Fruit fly (Drosophila melanogaster) whole organism, larva: ENCODE data around the gene CG4022.

Source experiments
- noc ChIP-seq: fragments of 200-800 bp; sonication (Bioruptor generic); optimal IDR thresholded peaks from 3 replicates; lab custom pipeline; 2019; ENCODE audit warnings: missing biosample characterization, mild to moderate bottlenecking, missing genetic modification characterization, moderate library complexity

CG4022 gene

DNA sequence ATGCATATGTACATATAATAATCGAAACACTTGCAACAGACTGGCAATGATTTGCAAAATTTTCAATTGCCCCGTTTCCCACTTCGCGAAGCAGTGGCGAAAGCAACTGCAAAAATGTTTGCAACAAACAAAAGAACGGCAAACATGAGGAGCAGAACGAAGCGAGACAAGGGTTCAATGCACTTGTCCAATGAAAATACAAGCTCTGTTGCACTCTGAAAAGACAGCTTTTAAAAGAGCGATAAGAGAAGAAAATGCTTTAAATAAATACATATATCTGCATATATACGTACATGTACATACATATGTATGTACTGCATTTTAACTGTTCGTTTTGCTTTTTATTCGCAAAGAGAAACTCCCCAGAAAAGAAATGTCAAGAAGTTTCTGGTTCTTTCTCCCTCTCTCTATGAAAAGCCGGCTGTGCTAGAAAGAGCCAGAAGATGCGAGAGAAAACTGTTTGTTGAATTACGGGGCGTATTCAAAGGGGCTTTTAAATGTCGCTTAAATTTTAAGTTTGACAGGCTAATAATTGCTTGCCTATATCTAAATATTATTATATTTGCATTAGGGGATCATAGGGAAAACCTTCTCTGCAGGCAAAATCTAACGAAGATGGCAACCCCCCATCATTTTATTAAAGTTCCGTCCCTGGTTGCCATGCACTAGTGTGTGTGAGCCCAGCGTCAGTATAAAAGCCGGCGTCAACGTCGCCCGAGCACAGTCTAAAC is 27.1 kb downstream of the CG4022 start, which contains the start of gene Hsp27:
Hsp27 (plus strand) TSS at position 719 of the 731 bp plus-strand sequence.
- TF ChIP-seq noc, result peak; percentile 98

DNA sequence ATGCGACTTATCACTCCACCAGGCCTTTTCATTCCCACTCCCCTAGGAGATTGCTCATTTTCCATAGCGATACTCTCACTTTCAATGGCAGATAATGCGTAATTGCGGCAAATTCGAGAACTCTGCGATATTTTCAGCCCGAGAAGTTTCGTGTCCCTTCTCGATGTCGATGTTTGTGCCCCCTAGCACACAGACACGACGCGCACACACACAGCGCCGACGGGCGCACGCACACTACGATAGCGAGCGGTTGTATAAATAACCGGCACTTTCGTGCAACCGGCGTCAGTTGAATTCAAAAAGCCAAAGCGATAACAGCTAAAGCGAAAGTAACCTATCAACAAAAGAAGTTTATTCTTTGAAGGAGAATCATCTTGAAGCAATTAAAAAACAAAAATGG is 29.0 kb downstream of the CG4022 start, which contains the start of gene Hsp23:
Hsp23 (plus strand) TSS at position 281 of the 400 bp plus-strand sequence.
- TF ChIP-seq noc, result no peak

DNA sequence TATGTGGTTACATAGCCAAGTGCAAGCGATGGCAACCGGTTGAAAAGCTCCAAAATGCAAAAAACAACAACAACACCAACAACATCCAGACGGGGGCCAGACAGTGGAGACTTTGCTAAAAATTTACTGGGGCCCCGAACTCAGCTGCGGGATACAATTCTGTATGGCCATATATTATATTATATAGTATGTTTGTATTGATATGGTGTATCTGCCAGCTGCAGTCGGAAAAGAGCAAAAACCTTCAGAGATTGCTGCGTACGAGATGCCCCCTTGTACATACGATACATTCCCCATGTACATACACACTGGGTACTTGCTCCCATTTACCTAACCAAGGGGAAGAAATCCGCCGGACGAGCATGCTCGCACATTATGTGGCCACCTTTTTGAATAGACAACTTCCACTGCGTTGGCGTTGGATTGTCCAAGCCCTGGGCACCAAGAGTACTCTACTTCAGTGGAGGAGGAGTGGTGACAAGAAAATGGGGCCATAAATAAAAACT is 30.2 kb downstream of the CG4022 start:
- TF ChIP-seq noc, result no peak

DNA sequence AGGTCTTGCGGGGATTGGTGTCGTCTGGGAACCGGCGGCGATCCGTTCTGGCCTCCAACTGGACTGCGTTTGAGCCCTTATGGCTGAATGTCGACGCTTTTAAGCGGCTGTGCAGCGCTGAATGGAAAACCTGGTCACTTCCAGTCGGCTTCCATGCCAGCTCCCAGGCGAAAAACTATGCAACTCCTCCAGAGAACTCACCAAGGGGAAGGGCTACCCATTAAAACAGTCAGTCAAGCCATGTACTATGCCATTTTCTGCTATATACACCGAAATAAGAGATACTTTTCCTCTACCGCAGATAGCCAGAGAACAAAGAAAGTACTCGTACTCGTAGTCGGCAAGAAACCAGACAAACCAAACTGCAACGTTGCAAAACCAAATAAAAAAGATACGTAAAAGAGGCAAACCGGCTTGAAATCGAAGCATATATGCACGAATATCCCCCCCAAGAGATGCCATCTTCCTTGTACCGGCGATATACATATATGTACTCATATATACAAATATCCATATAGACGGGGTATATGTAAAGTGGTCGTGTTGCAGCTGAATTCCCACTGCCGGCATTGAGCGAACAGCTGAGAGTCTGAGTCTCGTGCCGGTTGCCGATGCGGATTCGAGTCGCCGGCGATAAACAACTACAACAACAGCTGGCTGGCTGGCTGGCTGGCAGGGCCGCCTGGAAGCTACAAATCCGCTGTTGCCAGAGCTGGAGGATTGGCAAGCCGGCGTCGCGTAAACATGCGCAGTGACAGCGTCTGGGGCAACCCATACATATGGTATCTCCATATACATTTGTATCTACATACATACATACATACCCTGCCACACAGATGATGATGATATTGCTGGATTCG is 30.9 kb downstream of the CG4022 start, which contains the start of gene Hsp67Ba:
Hsp67Ba (minus strand) TSS at position 51 of the 860 bp plus-strand sequence.
- no peak for TF ChIP-seq noc

DNA sequence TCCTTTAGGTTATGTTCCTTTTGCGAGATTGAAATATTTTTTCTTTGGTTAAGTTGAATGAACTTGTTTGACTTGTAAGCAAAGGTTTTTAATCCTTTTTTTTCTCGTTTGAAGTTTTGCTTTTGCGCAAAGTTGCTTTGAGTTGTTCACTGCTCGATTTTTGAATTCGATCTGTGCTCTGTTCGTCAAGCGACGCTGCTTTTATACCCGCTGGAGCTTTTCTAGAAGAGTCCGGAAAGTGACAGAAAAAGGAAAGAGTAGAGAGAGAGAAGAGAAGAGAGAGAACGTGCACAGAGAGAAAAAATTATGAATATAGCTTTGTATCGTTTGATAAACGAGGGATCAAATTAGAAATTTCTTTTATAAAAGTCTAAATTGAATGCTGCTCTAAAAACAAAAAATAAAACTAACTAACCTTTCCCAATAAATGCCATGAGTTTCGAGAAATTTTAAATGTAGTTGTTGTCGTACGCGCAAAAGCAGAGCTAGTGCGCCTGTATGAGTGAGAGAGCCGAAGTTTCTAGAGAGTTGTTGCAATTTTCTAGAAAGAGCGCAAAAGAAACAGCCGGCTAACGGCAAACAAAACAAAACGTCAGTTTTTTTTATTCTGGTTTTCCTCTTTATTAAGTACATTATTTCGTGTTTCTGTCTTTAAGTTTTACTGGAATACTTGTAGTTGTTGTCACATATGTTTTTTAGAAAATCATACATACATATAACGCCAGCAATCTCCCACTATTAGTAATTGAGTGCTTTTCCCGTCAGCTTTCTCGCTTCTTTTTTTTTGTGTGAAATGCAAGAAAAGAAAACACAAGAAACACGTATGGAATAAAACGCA is 33.2 kb downstream of the CG4022 start, which contains the start of gene Hsp26:
Hsp26 (minus strand) TSS at position 230 of the 838 bp plus-strand sequence.
- TF ChIP-seq noc, result peak; percentile 88

DNA sequence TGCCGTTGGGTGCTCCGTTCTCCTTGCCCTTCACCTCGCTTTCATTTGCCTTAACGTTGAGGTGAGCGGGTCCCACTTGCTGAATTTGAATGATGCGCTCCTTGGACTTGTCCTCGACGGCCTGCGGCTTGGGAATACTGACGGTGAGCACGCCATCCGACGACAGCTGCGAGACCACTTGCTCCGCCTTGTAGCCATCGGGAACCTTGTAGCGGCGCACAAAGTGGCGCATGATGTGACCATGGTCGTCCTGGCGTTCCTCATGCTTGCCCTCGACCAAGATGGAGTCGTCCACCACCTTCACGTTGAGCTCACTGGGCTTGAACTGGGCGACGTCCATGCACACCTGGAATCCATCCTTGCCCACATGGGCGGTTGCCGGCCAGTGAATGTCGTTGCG is 34.1 kb downstream of the CG4022 start:
- TF ChIP-seq noc, result no peak

DNA sequence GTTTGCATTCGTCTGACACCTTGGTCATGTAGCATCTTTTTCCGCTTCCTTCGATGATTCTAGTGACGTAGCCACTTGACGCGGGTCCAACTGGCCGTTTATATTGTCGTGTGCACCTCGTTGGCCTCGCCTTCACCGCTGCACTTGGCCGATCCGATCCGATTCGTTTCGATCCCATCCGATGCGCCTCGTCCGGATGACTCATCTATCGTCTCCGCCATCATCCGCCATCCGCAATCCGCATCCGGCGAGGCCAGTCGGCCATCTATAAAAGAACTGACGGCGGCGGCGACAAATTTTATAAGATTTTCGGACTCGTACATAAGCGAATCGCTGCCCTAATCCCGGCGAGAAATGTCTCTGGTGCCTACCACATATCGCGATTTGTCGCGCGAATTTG is 35.5 kb downstream of the CG4022 start, which contains the start of gene CG4461:
CG4461 (plus strand) TSS at position 301 of the 400 bp plus-strand sequence.
- no peak for TF ChIP-seq noc

DNA sequence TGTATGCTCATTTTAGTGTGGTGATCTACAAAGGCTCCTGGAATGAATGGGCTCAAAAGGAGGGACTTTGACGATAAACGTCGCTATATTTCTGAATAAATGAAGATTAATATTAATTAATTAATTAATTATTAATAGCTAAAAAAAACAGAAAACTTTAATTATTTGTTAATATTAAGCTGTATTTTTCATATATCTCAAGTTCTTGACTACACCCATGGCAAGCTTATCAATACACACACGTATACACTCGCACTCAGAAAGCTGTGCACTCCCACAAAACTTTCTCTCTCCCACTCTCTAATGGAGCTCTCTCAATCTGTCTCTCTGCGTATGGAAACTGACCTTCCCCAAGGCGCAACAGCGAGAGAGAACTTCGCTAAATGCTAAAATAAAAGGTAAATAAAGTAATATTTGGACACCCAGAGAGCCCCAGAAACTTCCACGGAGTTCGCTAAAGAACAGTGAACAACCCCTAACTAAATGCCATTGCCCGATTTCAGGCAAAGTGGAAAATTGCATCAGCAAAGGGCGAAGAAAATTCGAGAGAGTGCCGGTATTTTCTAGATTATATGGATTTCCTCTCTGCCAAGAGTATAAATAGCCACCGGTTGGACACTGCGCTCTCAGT is 37.1 kb downstream of the CG4022 start:
- TF ChIP-seq noc, result peak; percentile 83

DNA sequence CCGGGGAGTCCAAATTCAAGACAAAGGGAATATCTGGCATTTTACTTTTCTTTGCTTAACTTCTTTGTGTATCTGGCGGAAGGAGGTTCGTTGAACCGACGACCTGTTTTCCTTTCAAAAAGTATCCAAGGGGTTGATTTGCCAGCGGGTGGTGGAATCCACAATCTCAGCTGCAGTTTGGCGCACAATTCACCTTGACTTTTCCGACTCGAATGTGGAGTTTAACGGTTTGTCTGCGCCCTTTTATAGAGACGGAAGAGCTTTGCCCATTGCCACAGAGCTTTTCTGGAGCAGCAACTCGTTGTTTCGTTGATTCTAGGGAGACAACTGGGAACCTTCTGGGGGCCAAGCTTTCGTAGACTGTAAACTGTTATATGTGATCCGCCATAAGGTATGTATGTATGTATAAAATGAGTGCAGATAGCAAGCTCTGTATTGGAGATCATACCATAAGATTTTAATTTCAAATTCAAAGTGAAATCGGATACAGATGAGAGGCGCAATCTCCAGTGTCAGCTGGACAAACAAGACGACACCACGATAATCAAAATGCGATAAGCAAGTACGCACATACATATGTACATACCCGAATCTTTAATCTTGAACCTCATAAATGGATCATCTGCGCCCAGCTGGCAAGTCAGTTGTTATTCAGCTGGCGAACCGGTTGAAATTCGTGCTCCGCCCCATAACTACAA is 38.2 kb downstream of the CG4022 start, which contains the start of the genes Hsp67Bc, CG4456 and Hsp22:
Hsp67Bc (minus strand) TSS at position 220 of the 698 bp plus-strand sequence.
CG4456 (plus strand) TSS at position 445 of the 698 bp plus-strand sequence.
Hsp22 (plus strand) TSS at position 654 of the 698 bp plus-strand sequence.
- TF ChIP-seq noc, result peak; percentile 5

DNA sequence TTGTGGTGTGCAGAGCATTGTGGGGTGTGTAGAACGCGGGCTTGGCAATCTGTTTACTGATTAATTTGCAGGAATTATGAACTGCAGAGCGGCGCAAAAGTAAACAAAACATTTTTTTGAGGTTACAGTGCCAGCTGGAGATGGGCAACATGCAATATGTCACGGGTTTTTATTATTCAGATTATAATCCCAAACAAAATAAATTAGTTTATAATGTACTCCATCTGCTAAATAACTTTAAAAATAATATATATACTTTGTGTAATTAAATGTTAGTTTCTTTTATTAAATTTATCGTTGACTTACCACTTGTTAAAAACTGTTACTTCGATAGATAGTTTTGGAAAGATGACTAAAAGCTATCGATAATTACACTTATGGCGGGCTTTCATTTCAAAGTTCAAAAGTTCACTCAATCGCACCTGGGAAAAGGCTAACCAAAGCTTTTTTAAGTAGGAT is 39.7 kb downstream of the CG4022 start, which contains the start of gene Fdx1:
Fdx1 (minus strand) TSS at position 332 of the 459 bp plus-strand sequence.
- peak; percentile 30 for TF ChIP-seq noc

DNA sequence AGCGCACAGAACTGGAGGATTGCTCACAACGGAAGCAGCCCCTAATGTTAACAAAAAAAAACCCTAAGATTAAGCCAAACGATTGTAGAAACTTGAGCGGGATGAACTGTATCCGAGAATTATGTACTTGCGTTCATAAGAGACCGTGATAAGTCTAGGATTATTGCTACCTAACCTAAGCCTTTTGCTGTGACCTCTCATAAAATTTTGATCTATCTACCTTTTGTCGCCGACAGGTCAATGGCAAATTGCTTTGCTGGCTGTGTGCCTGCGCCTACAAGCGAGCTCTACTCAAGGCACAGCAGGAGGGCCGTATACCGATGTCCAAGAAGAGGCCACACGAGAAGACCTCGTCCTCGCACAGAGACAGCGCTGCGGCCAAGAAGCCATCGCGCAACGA is 42.0 kb downstream of the CG4022 start:
- no peak for TF ChIP-seq noc

DNA sequence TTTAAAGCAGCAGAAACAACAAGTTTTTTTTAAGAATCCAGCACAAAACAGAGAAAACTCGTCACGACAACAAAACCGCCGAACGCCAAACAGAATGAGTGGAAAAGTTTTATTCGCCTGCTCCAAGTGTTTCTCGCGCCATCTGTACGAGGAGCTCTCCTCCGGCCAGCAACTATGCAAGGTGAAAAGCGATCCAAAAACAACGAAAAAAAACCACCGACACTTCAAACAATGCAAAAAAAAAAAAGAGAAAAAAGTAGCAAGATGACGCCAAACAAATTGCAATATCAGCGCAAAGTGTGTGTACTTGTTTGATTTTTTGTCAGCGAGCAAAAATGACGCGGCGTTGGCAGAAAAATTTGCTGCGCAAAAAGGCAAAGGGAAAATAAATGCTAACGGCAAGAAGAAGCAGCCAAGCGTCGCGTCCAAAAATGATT is 43.2 kb downstream of the CG4022 start:
- no peak for TF ChIP-seq noc

DNA sequence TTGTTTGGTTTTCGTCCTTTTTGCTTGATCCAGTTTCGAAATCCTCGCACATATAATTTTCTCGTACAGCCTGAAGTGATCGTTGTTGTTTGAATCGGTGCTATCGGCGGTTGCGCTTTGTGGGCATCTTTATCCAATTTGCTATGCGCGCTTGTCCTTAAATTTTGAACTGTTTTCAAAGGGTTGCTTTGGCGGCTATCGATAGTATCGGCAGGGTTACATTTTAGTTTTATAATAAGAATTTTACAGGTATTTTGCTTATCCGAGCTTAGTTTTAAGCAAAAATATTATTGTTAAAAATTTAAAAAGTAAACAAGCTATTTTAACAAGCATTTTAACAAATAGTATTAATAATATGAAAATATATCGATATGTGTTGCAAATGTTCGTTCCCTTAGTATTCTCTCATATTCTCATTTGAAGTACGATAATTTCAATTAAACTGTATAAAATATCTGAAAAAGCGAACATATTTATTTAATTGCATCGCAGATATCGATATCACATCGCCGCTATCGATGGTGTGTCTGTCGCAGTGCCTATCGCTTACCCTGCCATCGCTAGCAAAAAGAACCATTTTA is 43.7 kb downstream of the CG4022 start, which contains the start of the genes Klp67A and CG4452:
Klp67A (minus strand) TSS at position 197 of the 581 bp plus-strand sequence.
CG4452 (plus strand) TSS at position 528 of the 581 bp plus-strand sequence.
- peak; percentile 13 for TF ChIP-seq noc

DNA sequence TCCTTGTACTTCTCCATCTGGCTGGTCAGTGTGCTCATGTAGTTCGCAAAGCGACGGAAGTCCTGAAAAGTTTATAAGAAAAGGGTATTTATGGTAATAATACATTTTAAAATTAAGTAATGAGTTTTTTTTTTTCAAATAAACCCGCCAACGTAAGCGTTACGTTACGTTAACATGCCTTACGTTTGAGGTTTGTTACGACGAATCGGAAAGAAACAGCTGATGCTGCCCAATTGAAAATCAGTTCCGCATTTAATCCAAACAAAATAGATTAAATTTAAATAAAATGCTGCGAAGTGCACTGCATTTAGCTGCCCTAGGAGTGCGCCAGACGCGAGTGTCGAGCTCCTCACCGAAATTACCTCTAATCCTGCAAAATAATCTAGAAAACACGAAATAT is 46.5 kb downstream of the CG4022 start, which contains the start of gene mRRF1:
mRRF1 (plus strand) TSS at position 220 of the 400 bp plus-strand sequence.
- no peak for TF ChIP-seq noc
